Worm (Caenorhabditis elegans) whole organism, L4/young adult: ENCODE data around the gene igcm-4.

ENCODE experiments used
- W03F9.2 ChIP-seq: fragments of 150-350 bp; optimal IDR thresholded peaks from 2 replicates; lab custom pipeline; 2014; ENCODE audit warnings: missing biosample characterization, missing genetic modification characterization
- him-1 ChIP-seq: sonication (generic microtip); optimal IDR thresholded peaks from 2 replicates; lab custom pipeline; 2016; ENCODE audit warnings: missing genotype, missing genetic modification reagents, missing genetic modification characterization, missing compliant biosample characterization

DNA sequence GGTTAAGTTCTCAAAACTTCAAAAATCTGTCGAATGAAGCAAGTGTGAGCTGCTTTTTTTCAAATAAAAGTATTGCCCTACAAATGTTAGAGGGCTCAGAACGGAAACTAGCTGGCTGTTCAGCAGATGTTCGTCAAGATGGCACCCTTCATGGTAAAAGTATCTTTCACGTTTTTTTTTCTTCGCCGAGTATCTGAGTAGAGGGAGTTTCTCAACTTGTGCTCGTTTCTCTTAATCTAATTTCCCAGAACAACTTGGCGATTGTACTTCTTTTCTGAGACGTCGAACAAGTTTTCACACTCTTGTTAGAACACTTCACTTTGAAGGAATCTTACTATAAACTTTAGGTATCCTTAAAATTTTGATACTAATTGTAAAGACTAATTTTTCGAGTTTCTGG is 41.6 kb upstream of the igcm-4 start:
- TF ChIP-seq him-1 (tag; lab: Kevin White, UChicago) (no peak), W03F9.2 (tag; lab: Kevin White, UChicago) (no peak)
